Worm (Caenorhabditis elegans) whole organism, young adult: ENCODE data around the gene T03D3.5.
"Not testable (repeated sequence)": the region's sequence is repeated elsewhere in the genome, so short reads cannot be mapped to it uniquely, and the experiment has no call there.

Experiments
- Y53G8AR.9 ChIP-seq: fragments of 200-800 bp; sonication (Bioruptor generic); conservative IDR thresholded peaks from 2 replicates; pipeline ENCODE4 v1.3.6; 2022; ENCODE audit warnings: missing genetic modification reagents, missing genetic modification characterization, missing compliant biosample characterization
- ama-1 ChIP-seq, 3 experiments: fragments of 150-350 bp in 1 of 3; sonication (generic microtip) in 2 of 3; optimal IDR thresholded peaks; 2 replicates each; lab custom pipeline; 2014 to 2018; ENCODE audit warnings: missing biosample characterization in 2 of 3, missing genetic modification characterization in 2 of 3, missing genetic modification reagents in 2 of 3
- dox-1 ChIP-seq: fragments of 200-800 bp; sonication (Bioruptor generic); IDR thresholded peaks from 2 replicates; pipeline ENCODE4 v1.3.6; 2022; ENCODE audit warnings: missing genetic modification reagents, missing genetic modification characterization, missing compliant biosample characterization
- lin-35 ChIP-seq, 3 experiments: fragments of 150-350 bp in 2 of 3; sonication (generic microtip) in 1 of 3; optimal IDR thresholded peaks; 2 replicates each; lab custom pipeline; 2014 to 2018; ENCODE audit warnings: missing biosample characterization in 3 of 3, missing genetic modification characterization in 3 of 3, missing genetic modification reagents in 3 of 3

ce11 chrV:2777395-2777794 lies 49.2 kb downstream of the T03D3.5 start:
- not testable (repeated sequence) for TF ChIP-seq ama-1 (optimal IDR thresholded peaks at IDR 0.05; lab: Kevin White, UChicago); ama-1 (GFP tag; optimal IDR thresholded peaks at IDR 0.05; lab: Kevin White, UChicago); dox-1 (GFP tag; lab: Robert Waterston, UW); lin-35 (GFP tag; optimal IDR thresholded peaks at IDR 0.05; lab: Kevin White, UChicago); Y53G8AR.9 (GFP tag; lab: Robert Waterston, UW)
